Fruit fly (Drosophila melanogaster): Measurements from ENCODE around the gene Icmt.

DNA sequence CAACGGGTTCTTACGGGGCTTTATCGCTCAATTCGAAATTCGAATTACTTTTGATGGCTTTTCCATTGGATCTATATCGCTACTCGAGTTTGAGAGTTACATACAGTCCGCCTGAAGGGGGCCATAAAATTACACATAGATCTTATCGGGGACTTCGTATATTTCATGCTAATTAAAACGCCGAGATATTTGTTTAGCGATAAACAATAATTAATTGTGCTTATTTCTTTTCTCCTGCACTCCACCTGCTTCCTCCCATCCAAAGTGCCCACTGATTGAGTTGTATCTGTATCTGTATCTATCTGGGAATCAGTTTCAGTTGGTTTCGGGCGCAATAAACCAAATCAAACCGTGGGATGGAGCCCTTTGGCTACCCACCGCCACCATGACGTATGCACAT lies 47.6 kb downstream of the Icmt start:
- TF ChIP-seq cic (GFP tag; optimal IDR thresholded peaks at IDR 0.05) (no peak), Crg-1 (GFP tag; optimal IDR thresholded peaks at IDR 0.05) (no peak), CG14711 (tag; optimal IDR thresholded peaks at IDR 0.05) (no peak), kay (GFP tag; ENCODE audit: borderline replicate concordance) (no peak), Mnt (GFP tag; optimal IDR thresholded peaks at IDR 0.05) (no peak), CG7045 (GFP tag; optimal IDR thresholded peaks at IDR 0.05) (no peak), cnc (optimal IDR thresholded peaks at IDR 0.05) (no peak), bab1 (GFP tag; optimal IDR thresholded peaks at IDR 0.05) (no peak), CG1620 (GFP tag; optimal IDR thresholded peaks at IDR 0.05) (no peak), toe (GFP tag; optimal IDR thresholded peaks at IDR 0.05) (no peak), ovo (GFP tag; optimal IDR thresholded peaks at IDR 0.05) (no peak), tj (GFP tag; optimal IDR thresholded peaks at IDR 0.05) (no peak)

Data from whole organism, adult.